Worm (Caenorhabditis elegans) whole organism, midembryonic: ENCODE results near the gene moc-5.

Experiments used
- T22C8.4 ChIP-seq: fragments of 200-800 bp; sonication (Bioruptor generic); IDR thresholded peaks from 2 replicates; pipeline ENCODE4 v1.3.6; 2022; ENCODE audit warnings: missing genetic modification characterization, missing compliant biosample characterization
- cog-1 ChIP-seq: sonication (generic microtip); optimal IDR thresholded peaks from 2 replicates; lab custom pipeline; 2016; ENCODE audit warnings: missing genetic modification characterization, missing compliant biosample characterization
- flt-1 ChIP-seq: fragments of 200-800 bp; sonication (Bioruptor generic); IDR thresholded peaks from 2 replicates; pipeline ENCODE4 v1.3.6; 2022; ENCODE audit warnings: missing genetic modification characterization, missing compliant biosample characterization
- klf-2 ChIP-seq: fragments of 200-800 bp; sonication (Bioruptor generic); conservative IDR thresholded peaks from 2 replicates; pipeline ENCODE4 v1.3.6; 2022; ENCODE audit warnings: missing genetic modification reagents, missing genetic modification characterization, missing compliant biosample characterization
- ref-1 ChIP-seq: fragments of 200-800 bp; sonication (Bioruptor generic); conservative IDR thresholded peaks from 2 replicates; pipeline ENCODE4 v1.3.6; 2022; ENCODE audit warnings: missing genetic modification reagents, missing genetic modification characterization, missing compliant biosample characterization
- tab-1 ChIP-seq: fragments of 200-800 bp; sonication (Bioruptor generic); IDR thresholded peaks from 2 replicates; pipeline ENCODE4 v1.3.6; 2022; ENCODE audit warnings: missing genetic modification characterization, missing compliant biosample characterization
- ztf-23 ChIP-seq: fragments of 200-800 bp; sonication (Bioruptor generic); IDR thresholded peaks from 2 replicates; pipeline ENCODE4 v1.3.6; 2022; ENCODE audit warnings: missing genetic modification reagents, missing genetic modification characterization, missing compliant biosample characterization
- ztf-29 ChIP-seq: fragments of 200-800 bp; sonication (Bioruptor generic); IDR thresholded peaks from 2 replicates; pipeline ENCODE4 v1.3.6; 2022; ENCODE audit warnings: missing genetic modification reagents, missing genetic modification characterization, missing compliant biosample characterization

- TF ChIP-seq flt-1, result no peak
- TF ChIP-seq T22C8.4, result no peak
- TF ChIP-seq cog-1 (tag; lab: Kevin White, UChicago), result no peak
- no peak for TF ChIP-seq tab-1 (GFP tag; lab: Robert Waterston, UW)
- TF ChIP-seq ref-1 (GFP tag; lab: Robert Waterston, UW), result no peak
- no peak for TF ChIP-seq ztf-29 (GFP tag; lab: Robert Waterston, UW)
- no peak for TF ChIP-seq ztf-23 (GFP tag; lab: Robert Waterston, UW)
- no peak for TF ChIP-seq klf-2 (GFP tag; lab: Robert Waterston, UW)
Observed at ce11 chrX:9518719-9519118, 47.1 kb downstream of the moc-5 start, which contains the start of gene C07B5.6.
